Fruit fly (Drosophila melanogaster): ENCODE measurements around the gene CG2652.

- TF ChIP-seq psq (optimal IDR thresholded peaks at IDR 0.05) (no peak), pan (optimal IDR thresholded peaks at IDR 0.05) (no peak), EcR (GFP tag; optimal IDR thresholded peaks at IDR 0.05) (no peak)
Measured at dm6 chrX:2708156-2708734, 25.5 kb upstream of the CG2652 start, which contains the start of gene CG2681.
